Worm (Caenorhabditis elegans) whole organism, L2 larva: ENCODE data around the gene hat-1.

Source experiments
- C34F6.9 ChIP-seq: fragments of 150-350 bp; optimal IDR thresholded peaks from 2 replicates; lab custom pipeline; 2014; ENCODE audit warnings: missing biosample characterization, missing genetic modification characterization
- F13H6.1 ChIP-seq: sonication (generic microtip); optimal IDR thresholded peaks from 2 replicates; lab custom pipeline; 2016; ENCODE audit warnings: missing genetic modification characterization, missing compliant biosample characterization
- R02D3.7 ChIP-seq: fragments of 150-350 bp; optimal IDR thresholded peaks from 2 replicates; lab custom pipeline; 2014; ENCODE audit warnings: missing biosample characterization, missing genetic modification characterization
- Y55F3AM.14 ChIP-seq: fragments of 200-800 bp; sonication (Bioruptor generic); optimal IDR thresholded peaks from 2 replicates; lab custom pipeline; 2018; ENCODE audit warnings: mild to moderate bottlenecking, missing genetic modification characterization, missing compliant biosample characterization
- aly-2 ChIP-seq: fragments of 150-350 bp; optimal IDR thresholded peaks from 2 replicates; lab custom pipeline; 2014; ENCODE audit warnings: missing biosample characterization, missing genetic modification characterization
- ceh-16 ChIP-seq: fragments of 150-350 bp; optimal IDR thresholded peaks from 2 replicates; lab custom pipeline; 2014; ENCODE audit warnings: missing biosample characterization, missing genetic modification characterization
- ceh-82 ChIP-seq: fragments of 150-350 bp; optimal IDR thresholded peaks from 2 replicates; lab custom pipeline; 2014; ENCODE audit warnings: missing biosample characterization, missing genetic modification characterization
- crh-2 ChIP-seq: sonication (generic microtip); optimal IDR thresholded peaks from 2 replicates; lab custom pipeline; 2017; ENCODE audit warnings: missing biosample characterization, missing genetic modification characterization
- egl-27 ChIP-seq: sonication (generic microtip); optimal IDR thresholded peaks from 3 replicates; lab custom pipeline; 2017; ENCODE audit warnings: missing biosample characterization, missing genetic modification reagents, missing genetic modification characterization
- elt-1 ChIP-seq: fragments of 150-350 bp; optimal IDR thresholded peaks from 2 replicates; lab custom pipeline; 2014; ENCODE audit warnings: missing biosample characterization, missing genetic modification characterization
- elt-3 ChIP-seq: sonication (generic microtip); optimal IDR thresholded peaks from 2 replicates; lab custom pipeline; 2017; ENCODE audit warnings: missing biosample characterization, missing genetic modification characterization
- fos-1 ChIP-seq: fragments of 150-350 bp; optimal IDR thresholded peaks from 2 replicates; lab custom pipeline; 2014; ENCODE audit warnings: missing biosample characterization, missing genetic modification characterization
- lin-13 ChIP-seq: fragments of 150-350 bp; optimal IDR thresholded peaks from 2 replicates; lab custom pipeline; 2014; ENCODE audit warnings: missing biosample characterization, missing genetic modification reagents, missing genetic modification characterization
- lin-39 ChIP-seq: fragments of 150-350 bp; optimal IDR thresholded peaks from 2 replicates; lab custom pipeline; 2014; ENCODE audit warnings: missing biosample characterization, missing genetic modification reagents, missing genetic modification characterization
- lsy-2 ChIP-seq, 2 experiments: fragments of 150-350 bp in 1 of 2; sonication (generic microtip) in 1 of 2; optimal IDR thresholded peaks; 2 replicates each; lab custom pipeline; 2014 to 2017; ENCODE audit warnings: missing biosample characterization in 2 of 2, missing genetic modification characterization in 2 of 2
- mab-5 ChIP-seq: fragments of 150-350 bp; optimal IDR thresholded peaks from 2 replicates; lab custom pipeline; 2014; ENCODE audit warnings: missing biosample characterization, missing genetic modification characterization
- mbf-1 ChIP-seq: sonication (generic microtip); optimal IDR thresholded peaks from 2 replicates; lab custom pipeline; 2017; ENCODE audit warnings: missing biosample characterization, missing genetic modification characterization
- mdl-1 ChIP-seq, 2 experiments: fragments of 150-350 bp in 1 of 2; sonication (generic microtip) in 1 of 2; optimal IDR thresholded peaks; 2 replicates each; lab custom pipeline; 2017; ENCODE audit warnings: missing biosample characterization in 2 of 2, missing genetic modification characterization in 2 of 2
- nhr-10 ChIP-seq: sonication (generic microtip); optimal IDR thresholded peaks from 2 replicates; lab custom pipeline; 2017; ENCODE audit warnings: missing biosample characterization, missing genetic modification characterization
- nhr-11 ChIP-seq: fragments of 150-350 bp; optimal IDR thresholded peaks from 2 replicates; lab custom pipeline; 2014; ENCODE audit warnings: missing biosample characterization, missing genetic modification characterization
- nhr-129 ChIP-seq: fragments of 150-350 bp; optimal IDR thresholded peaks from 2 replicates; lab custom pipeline; 2014; ENCODE audit warnings: missing biosample characterization, missing genetic modification characterization
- nhr-21 ChIP-seq: fragments of 150-350 bp; optimal IDR thresholded peaks from 2 replicates; lab custom pipeline; 2014; ENCODE audit warnings: missing biosample characterization, missing genetic modification characterization
- nhr-23 ChIP-seq: fragments of 150-350 bp; optimal IDR thresholded peaks from 2 replicates; lab custom pipeline; 2014; ENCODE audit warnings: missing biosample characterization, missing genetic modification reagents, missing genetic modification characterization
- nhr-237 ChIP-seq: fragments of 150-350 bp; optimal IDR thresholded peaks from 2 replicates; lab custom pipeline; 2014; ENCODE audit warnings: missing biosample characterization, missing genetic modification characterization
- nhr-25 ChIP-seq: fragments of 150-350 bp; sonication (generic microtip); optimal IDR thresholded peaks from 3 replicates; lab custom pipeline; 2014; ENCODE audit warnings: missing biosample characterization, missing genetic modification characterization
- nhr-6 ChIP-seq: fragments of 150-350 bp; optimal IDR thresholded peaks from 2 replicates; lab custom pipeline; 2014; ENCODE audit warnings: missing biosample characterization, missing genetic modification characterization
- nhr-77 ChIP-seq: fragments of 150-350 bp; optimal IDR thresholded peaks from 2 replicates; lab custom pipeline; 2014; ENCODE audit warnings: missing biosample characterization, missing genetic modification characterization
- peb-1 ChIP-seq: fragments of 150-350 bp; optimal IDR thresholded peaks from 2 replicates; lab custom pipeline; 2014; ENCODE audit warnings: missing biosample characterization, missing genetic modification characterization
- skn-1 ChIP-seq: sonication (generic microtip); optimal IDR thresholded peaks from 2 replicates; lab custom pipeline; 2017; ENCODE audit warnings: missing biosample characterization, missing genetic modification characterization
- sma-3 ChIP-seq: sonication (generic microtip); optimal IDR thresholded peaks from 2 replicates; lab custom pipeline; 2016; ENCODE audit warnings: missing genetic modification reagents, missing genetic modification characterization, missing compliant biosample characterization
- sma-9 ChIP-seq, 2 experiments: fragments of 150-350 bp in 1 of 2; sonication (generic microtip) in 1 of 2; optimal IDR thresholded peaks; 2 replicates each; lab custom pipeline; 2014 to 2016; ENCODE audit warnings: missing genetic modification characterization in 2 of 2, mild to moderate bottlenecking in 1 of 2, missing biosample characterization in 1 of 2, missing compliant biosample characterization in 1 of 2, missing genetic modification reagents in 1 of 2, moderate library complexity in 1 of 2
- snpc-4 ChIP-seq: fragments of 150-350 bp; optimal IDR thresholded peaks from 2 replicates; lab custom pipeline; 2014; ENCODE audit warnings: missing biosample characterization, missing genetic modification characterization
- unc-39 ChIP-seq: fragments of 150-350 bp; optimal IDR thresholded peaks from 2 replicates; lab custom pipeline; 2014; ENCODE audit warnings: missing biosample characterization, missing genetic modification characterization
- unc-55 ChIP-seq: fragments of 150-350 bp; sonication (generic microtip); optimal IDR thresholded peaks from 3 replicates; lab custom pipeline; 2014; ENCODE audit warnings: missing biosample characterization, missing genetic modification reagents, missing genetic modification characterization
- unc-62 ChIP-seq: fragments of 150-350 bp; optimal IDR thresholded peaks from 2 replicates; lab custom pipeline; 2014; ENCODE audit warnings: missing biosample characterization, missing genetic modification reagents, missing genetic modification characterization
- zag-1 ChIP-seq: fragments of 150-350 bp; optimal IDR thresholded peaks from 2 replicates; lab custom pipeline; 2014; ENCODE audit warnings: missing biosample characterization, missing genetic modification characterization
- ztf-1 ChIP-seq: fragments of 200-800 bp; sonication (Bioruptor generic); conservative IDR thresholded peaks from 2 replicates; pipeline ENCODE4 v1.3.6; 2022; ENCODE audit warnings: missing genetic modification characterization, missing compliant biosample characterization
- ztf-11 ChIP-seq: sonication (generic microtip); optimal IDR thresholded peaks from 2 replicates; lab custom pipeline; 2017; ENCODE audit warnings: missing biosample characterization, missing genetic modification characterization
- ztf-4 ChIP-seq: fragments of 150-350 bp; optimal IDR thresholded peaks from 2 replicates; lab custom pipeline; 2014; ENCODE audit warnings: missing biosample characterization, missing genetic modification characterization

hat-1 gene

DNA sequence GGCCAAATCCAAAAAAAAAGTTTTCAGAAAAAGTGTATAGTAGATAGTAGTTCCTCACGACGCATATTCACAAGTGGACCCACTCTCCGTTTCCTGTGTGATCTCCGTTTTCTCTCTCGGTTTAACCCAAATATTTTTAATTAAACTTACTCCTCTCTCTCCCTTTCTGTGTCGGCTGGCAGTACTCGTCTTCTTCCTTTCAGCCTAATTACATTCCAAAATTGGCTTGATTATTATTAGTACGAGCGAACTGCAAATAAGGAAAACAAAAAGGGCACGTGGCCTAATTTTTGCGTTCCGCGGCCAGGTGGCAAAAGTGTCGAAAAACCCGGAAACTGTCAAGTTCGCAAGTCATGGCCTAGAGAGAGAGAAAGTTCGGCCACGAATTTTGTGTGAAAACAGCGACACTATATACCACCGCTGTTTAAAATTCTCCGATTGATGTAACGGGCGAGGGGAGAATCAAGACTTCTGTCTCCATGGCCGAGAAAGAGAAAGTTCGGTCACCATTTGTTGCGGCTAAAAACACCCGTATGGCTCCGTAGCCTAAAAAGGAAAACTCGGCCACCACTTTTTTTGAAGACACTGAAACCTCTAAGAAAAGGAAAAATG lies 10.1 kb downstream of the hat-1 start:
- TF ChIP-seq unc-39 (tag; lab: Kevin White, UChicago) (no peak), unc-62 (GFP tag; lab: Kevin White, UChicago) (no peak), C34F6.9 (tag; lab: Kevin White, UChicago) (no peak), mdl-1 (tag; optimal IDR thresholded peaks at IDR 0.05; lab: Kevin White, UChicago) (no peak), nhr-77 (no peak)

DNA sequence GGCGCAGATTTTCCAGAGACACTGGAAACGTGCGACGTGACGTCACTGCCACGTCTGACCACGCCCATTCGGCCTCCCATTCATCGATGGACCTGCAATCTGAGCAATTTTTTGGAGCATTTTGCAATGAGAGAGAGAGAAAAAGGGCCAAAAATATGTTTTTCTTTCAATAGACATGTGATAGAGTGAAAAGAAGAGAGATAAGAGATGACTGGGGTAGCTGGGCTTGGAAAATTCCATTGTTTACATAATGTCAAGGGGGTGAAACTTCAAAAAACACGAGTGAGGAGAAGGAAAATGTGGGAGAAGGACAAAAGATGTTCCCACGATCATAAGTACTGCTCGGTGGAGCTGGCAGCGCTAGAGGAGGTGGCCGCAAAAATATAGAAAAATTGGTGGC lies 11.1 kb downstream of the hat-1 start, which contains the start of gene M03C11.1:
TSS of gene M03C11.1 (minus strand) at position 101 of the 400 bp plus-strand sequence.
- TF ChIP-seq sma-9 (GFP tag; optimal IDR thresholded peaks at IDR 0.05; lab: Kevin White, UChicago): no peak
- no peak for TF ChIP-seq sma-9 (tag; optimal IDR thresholded peaks at IDR 0.05; lab: Kevin White, UChicago)
- no peak for TF ChIP-seq nhr-77

DNA sequence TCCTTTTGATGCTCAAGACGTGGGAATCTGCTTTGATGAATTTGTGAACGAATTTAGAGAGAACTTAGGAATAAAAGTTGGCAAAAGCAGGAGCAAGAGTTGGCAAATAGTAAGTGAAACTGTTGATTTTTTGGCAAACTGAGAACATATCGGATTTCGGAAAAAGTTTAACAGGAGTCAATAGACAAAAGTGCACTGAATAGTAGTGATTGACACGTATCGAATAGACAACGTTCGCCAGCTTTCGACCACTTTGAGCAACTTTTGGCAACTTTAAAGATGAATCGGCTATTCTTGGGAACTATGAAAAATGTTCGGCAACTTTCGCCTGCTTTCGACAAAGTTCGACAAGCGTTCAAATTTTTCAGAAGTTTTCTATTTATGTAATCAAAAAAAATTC lies 15.4 kb downstream of the hat-1 start, which contains the start of gene M03C11.9:
TSS of gene M03C11.9 (minus strand) at position 101 of the 400 bp plus-strand sequence.
- TF ChIP-seq C34F6.9 (tag; lab: Kevin White, UChicago): no peak
- no peak for TF ChIP-seq lin-39 (tag; lab: Kevin White, UChicago)
- no peak for TF ChIP-seq Y55F3AM.14 (GFP tag; lab: Kevin White, UChicago)
- no peak for TF ChIP-seq peb-1
- TF ChIP-seq ceh-16 (tag; lab: Kevin White, UChicago): no peak
- no peak for TF ChIP-seq nhr-21
- TF ChIP-seq unc-62 (GFP tag; lab: Kevin White, UChicago): no peak
- no peak for TF ChIP-seq skn-1 (tag; lab: Kevin White, UChicago)
- no peak for TF ChIP-seq zag-1 (tag; lab: Kevin White, UChicago)
- TF ChIP-seq lin-13 (GFP tag; lab: Kevin White, UChicago): no peak
- TF ChIP-seq ztf-4 (tag; lab: Kevin White, UChicago): no peak
- TF ChIP-seq nhr-10 (tag; lab: Kevin White, UChicago): no peak
- TF ChIP-seq R02D3.7 (tag; lab: Kevin White, UChicago): no peak
- no peak for TF ChIP-seq nhr-129 (tag; lab: Kevin White, UChicago)
- no peak for TF ChIP-seq mdl-1 (tag; optimal IDR thresholded peaks at IDR 0.05; lab: Kevin White, UChicago)

DNA sequence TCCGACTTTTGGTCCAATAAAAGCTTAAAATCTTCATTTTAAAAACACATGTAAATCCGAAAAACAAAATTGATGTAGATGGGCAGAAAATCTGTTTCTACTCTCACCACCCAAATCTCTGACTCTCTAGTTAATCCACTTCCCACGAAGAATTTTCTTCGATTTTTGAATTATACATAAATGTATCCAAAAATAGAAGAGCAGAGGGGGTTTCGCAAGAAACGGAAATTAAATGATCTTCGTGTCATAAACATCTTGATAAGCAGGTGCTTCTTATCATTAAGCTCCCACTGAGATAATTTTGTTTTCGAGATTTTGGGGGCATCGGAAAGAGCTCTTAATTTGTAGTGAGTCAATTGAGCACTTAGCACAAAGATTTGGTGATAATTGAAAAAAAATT lies 17.4 kb downstream of the hat-1 start:
- TF ChIP-seq mdl-1 (tag; optimal IDR thresholded peaks at IDR 0.05; lab: Kevin White, UChicago) (no peak), nhr-6 (tag; lab: Kevin White, UChicago) (no peak), unc-62 (GFP tag; lab: Kevin White, UChicago) (no peak), R02D3.7 (tag; lab: Kevin White, UChicago) (no peak), ztf-11 (no peak)

DNA sequence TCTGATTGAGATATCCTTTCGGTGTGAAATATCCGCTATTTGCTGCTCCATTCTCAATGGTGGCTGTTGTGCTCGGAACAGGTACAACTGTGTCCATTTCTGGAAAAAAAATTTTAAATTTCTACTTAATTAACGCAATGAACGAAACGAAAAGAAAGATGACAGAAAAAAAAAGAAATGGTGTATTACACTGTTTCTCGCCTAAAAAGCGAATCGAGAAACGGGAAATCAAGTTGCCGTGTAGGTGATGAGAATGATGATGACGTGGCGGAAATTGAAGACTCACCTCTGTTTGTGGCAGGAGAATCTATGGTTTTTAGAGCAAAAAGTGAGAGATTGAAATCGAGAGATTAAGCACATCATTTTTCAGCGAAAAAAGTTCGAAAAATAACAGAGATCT lies 20.6 kb downstream of the hat-1 start, which contains the start of gene C38H2.3:
TSS of gene C38H2.3 (minus strand) at position 101 of the 400 bp plus-strand sequence.
- TF ChIP-seq peb-1 (no peak), unc-55 (GFP tag; lab: Kevin White, UChicago) (no peak), nhr-25 (tag; lab: Kevin White, UChicago) (no peak), snpc-4 (tag; lab: Kevin White, UChicago) (no peak), unc-62 (GFP tag; lab: Kevin White, UChicago) (no peak), lin-13 (GFP tag; lab: Kevin White, UChicago) (no peak), mbf-1 (no peak), Y55F3AM.14 (GFP tag; lab: Kevin White, UChicago) (no peak), sma-3 (GFP tag; lab: Kevin White, UChicago) (no peak), R02D3.7 (tag; lab: Kevin White, UChicago) (no peak), nhr-11 (tag; lab: Kevin White, UChicago) (no peak), fos-1 (no peak), ztf-1 (GFP tag; lab: Robert Waterston, UW) (no peak), ceh-82 (no peak), crh-2 (tag; lab: Kevin White, UChicago) (no peak), nhr-237 (no peak), F13H6.1 (no peak)

DNA sequence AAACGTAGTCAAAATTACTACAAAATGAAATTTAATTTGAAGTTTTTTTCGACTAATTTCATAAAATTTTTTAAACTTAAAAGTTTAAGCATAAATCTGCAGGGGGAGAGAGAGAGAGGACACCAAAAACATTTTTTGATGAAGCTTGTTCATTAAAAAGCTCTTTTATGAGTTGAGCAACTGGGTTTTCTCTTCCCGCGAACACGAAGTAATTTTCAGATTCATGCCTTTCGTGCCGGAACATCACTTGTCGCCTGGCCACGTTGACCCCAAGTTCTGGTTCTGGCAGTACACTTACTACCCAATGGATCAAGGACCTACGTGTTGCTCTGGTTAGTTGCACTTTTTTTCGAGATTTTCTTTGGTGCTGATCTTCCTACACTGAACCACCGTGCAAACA lies 23.2 kb downstream of the hat-1 start:
- TF ChIP-seq Y55F3AM.14 (GFP tag; lab: Kevin White, UChicago) (no peak), lsy-2 (tag; optimal IDR thresholded peaks at IDR 0.05; lab: Kevin White, UChicago) (no peak), elt-1 (no peak), unc-39 (tag; lab: Kevin White, UChicago) (no peak), nhr-6 (tag; lab: Kevin White, UChicago) (no peak), egl-27 (tag; lab: Kevin White, UChicago) (no peak), mab-5 (tag; lab: Kevin White, UChicago) (no peak), aly-2 (tag; lab: Kevin White, UChicago) (no peak), nhr-23 (tag; lab: Kevin White, UChicago) (no peak), nhr-21 (no peak), peb-1 (no peak), nhr-10 (tag; lab: Kevin White, UChicago) (no peak), snpc-4 (tag; lab: Kevin White, UChicago) (no peak), elt-3 (tag; lab: Kevin White, UChicago) (no peak), lin-13 (GFP tag; lab: Kevin White, UChicago) (no peak), nhr-11 (tag; lab: Kevin White, UChicago) (no peak), sma-3 (GFP tag; lab: Kevin White, UChicago) (no peak)
- TF ChIP-seq, all 48 proteins: peak for 0
